Fruit fly (Drosophila melanogaster): ENCODE measurements around the gene DIP-beta.

DIP-beta gene

DNA sequence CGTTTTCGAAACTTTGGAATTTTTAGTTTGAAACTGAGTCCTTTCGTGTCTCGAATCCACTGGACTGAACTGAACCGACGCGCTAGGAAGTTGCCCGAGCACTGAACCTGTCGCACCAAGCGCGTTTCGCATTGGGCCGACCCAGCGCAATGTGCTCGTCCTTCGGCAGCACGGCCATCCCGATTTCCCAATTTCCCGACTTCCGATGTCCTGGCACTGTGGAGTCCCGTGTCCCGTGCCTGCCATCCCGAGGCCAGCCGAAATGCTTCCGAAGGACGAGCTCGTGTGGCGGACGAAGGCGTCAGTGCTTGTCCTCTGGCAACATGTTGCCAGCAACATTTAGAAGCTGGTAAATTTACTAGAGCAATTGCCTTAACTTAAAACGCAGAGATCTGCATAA, at the start of gene DIP-beta:
DIP-beta (minus strand) TSS at position 107 of the 400 bp plus-strand sequence.
- TF ChIP-seq CG11617 (GFP tag; optimal IDR thresholded peaks at IDR 0.05) (no peak), kay (GFP tag; ENCODE audit: borderline replicate concordance) (no peak), tj (GFP tag; optimal IDR thresholded peaks at IDR 0.05) (no peak), CG7045 (GFP tag; optimal IDR thresholded peaks at IDR 0.05) (no peak), Mnt (GFP tag; optimal IDR thresholded peaks at IDR 0.05) (no peak), CG1620 (GFP tag; optimal IDR thresholded peaks at IDR 0.05) (no peak), cic (GFP tag; optimal IDR thresholded peaks at IDR 0.05) (no peak), Hr96 (GFP tag; optimal IDR thresholded peaks at IDR 0.05) (no peak), ovo (GFP tag; optimal IDR thresholded peaks at IDR 0.05) (no peak), CG14711 (tag; optimal IDR thresholded peaks at IDR 0.05) (no peak), CG5204 (GFP tag; optimal IDR thresholded peaks at IDR 0.05) (no peak), Clk (GFP tag; optimal IDR thresholded peaks at IDR 0.05) (no peak), bab1 (GFP tag; optimal IDR thresholded peaks at IDR 0.05) (no peak), CG33017 (tag; optimal IDR thresholded peaks at IDR 0.05) (no peak), pad (GFP tag; optimal IDR thresholded peaks at IDR 0.05) (no peak), CG12768 (GFP tag; optimal IDR thresholded peaks at IDR 0.05) (no peak), Crg-1 (GFP tag; optimal IDR thresholded peaks at IDR 0.05) (no peak), toe (GFP tag; optimal IDR thresholded peaks at IDR 0.05) (no peak), CG7101 (tag; optimal IDR thresholded peaks at IDR 0.05) (no peak), cnc (optimal IDR thresholded peaks at IDR 0.05) (no peak)

DNA sequence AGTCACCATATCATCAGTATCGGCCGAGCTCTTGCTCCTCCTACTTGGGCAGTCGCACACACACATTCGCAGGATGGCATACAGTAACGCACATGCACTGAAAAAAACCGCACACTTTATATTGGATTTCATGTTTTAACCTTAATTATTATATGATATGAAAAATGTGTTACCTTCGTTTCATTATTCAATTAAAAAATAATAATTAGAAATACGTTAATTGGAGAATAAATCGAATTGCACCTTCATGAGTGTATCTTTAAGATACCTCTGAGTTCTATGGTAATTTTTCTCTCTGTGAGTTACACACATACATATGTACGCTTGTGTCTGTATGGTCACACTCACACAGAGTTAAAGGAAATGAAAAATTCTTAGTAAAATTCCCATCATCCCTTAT, 39.5 kb upstream of the DIP-beta start:
- TF ChIP-seq CG7045 (GFP tag; optimal IDR thresholded peaks at IDR 0.05) (no peak), CG11617 (GFP tag; optimal IDR thresholded peaks at IDR 0.05) (no peak), CG7101 (tag; optimal IDR thresholded peaks at IDR 0.05) (no peak), CG5204 (GFP tag; optimal IDR thresholded peaks at IDR 0.05) (no peak), CG33017 (tag; optimal IDR thresholded peaks at IDR 0.05) (no peak), Crg-1 (GFP tag; optimal IDR thresholded peaks at IDR 0.05) (no peak), bab1 (GFP tag; optimal IDR thresholded peaks at IDR 0.05) (no peak), kay (GFP tag; ENCODE audit: borderline replicate concordance) (no peak), CG1620 (GFP tag; optimal IDR thresholded peaks at IDR 0.05) (no peak), cic (GFP tag; optimal IDR thresholded peaks at IDR 0.05) (no peak), tj (GFP tag; optimal IDR thresholded peaks at IDR 0.05) (no peak), pad (GFP tag; optimal IDR thresholded peaks at IDR 0.05) (no peak), CG12768 (GFP tag; optimal IDR thresholded peaks at IDR 0.05) (no peak), Mnt (GFP tag; optimal IDR thresholded peaks at IDR 0.05) (no peak), Clk (GFP tag; optimal IDR thresholded peaks at IDR 0.05) (no peak), Hr96 (GFP tag; optimal IDR thresholded peaks at IDR 0.05) (no peak), CG14711 (tag; optimal IDR thresholded peaks at IDR 0.05) (no peak), ovo (GFP tag; optimal IDR thresholded peaks at IDR 0.05) (no peak), cnc (optimal IDR thresholded peaks at IDR 0.05) (no peak), toe (GFP tag; optimal IDR thresholded peaks at IDR 0.05) (no peak)

- TF ChIP-seq CG14711 (tag; optimal IDR thresholded peaks at IDR 0.05) (no peak), Mnt (GFP tag; optimal IDR thresholded peaks at IDR 0.05) (no peak), cic (GFP tag; optimal IDR thresholded peaks at IDR 0.05) (no peak), CG33017 (tag; optimal IDR thresholded peaks at IDR 0.05) (no peak), ovo (GFP tag; optimal IDR thresholded peaks at IDR 0.05) (no peak), CG7045 (GFP tag; optimal IDR thresholded peaks at IDR 0.05) (no peak), CG7101 (tag; optimal IDR thresholded peaks at IDR 0.05) (no peak), CG1620 (GFP tag; optimal IDR thresholded peaks at IDR 0.05) (no peak), CG11617 (GFP tag; optimal IDR thresholded peaks at IDR 0.05) (no peak), tj (GFP tag; optimal IDR thresholded peaks at IDR 0.05) (no peak)
These were observed 21.3 kb upstream of the DIP-beta start, which contains the start of gene Ir20a for dm6 chrX:21478845-21479244. Gene Ir20a, minus strand, starts transcription at chrX:21478945.

- TF ChIP-seq Clk (GFP tag; optimal IDR thresholded peaks at IDR 0.05) (no peak), cic (GFP tag; optimal IDR thresholded peaks at IDR 0.05) (no peak), cnc (optimal IDR thresholded peaks at IDR 0.05) (no peak), CG1620 (GFP tag; optimal IDR thresholded peaks at IDR 0.05) (no peak), CG7101 (tag; optimal IDR thresholded peaks at IDR 0.05) (no peak), pad (GFP tag; optimal IDR thresholded peaks at IDR 0.05) (no peak), Hr96 (GFP tag; optimal IDR thresholded peaks at IDR 0.05) (no peak), CG11617 (GFP tag; optimal IDR thresholded peaks at IDR 0.05) (no peak), toe (GFP tag; optimal IDR thresholded peaks at IDR 0.05) (no peak), CG33017 (tag; optimal IDR thresholded peaks at IDR 0.05) (no peak), tj (GFP tag; optimal IDR thresholded peaks at IDR 0.05) (no peak), bab1 (GFP tag; optimal IDR thresholded peaks at IDR 0.05) (no peak)
These were observed 16.9 kb downstream of the DIP-beta start for dm6 chrX:21440687-21441086.

DNA sequence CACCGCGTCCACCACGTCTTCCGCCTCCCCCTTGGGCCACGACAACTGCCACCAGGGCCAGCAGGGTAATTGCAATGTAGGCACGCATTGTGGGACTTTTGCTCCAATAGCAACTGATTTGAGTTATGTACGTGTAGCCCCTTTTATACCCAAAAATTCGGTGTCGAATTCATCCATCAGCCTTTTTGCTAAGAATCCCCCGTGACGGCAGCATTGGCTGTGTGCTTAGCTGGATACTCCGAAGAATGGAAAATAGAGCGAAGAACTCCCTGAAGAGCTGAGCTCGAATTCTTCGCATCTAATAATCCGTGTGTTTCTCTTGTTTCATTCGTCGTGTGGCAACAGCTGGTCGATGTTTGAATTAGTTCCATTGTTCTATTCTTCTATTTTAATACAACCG, 28.4 kb downstream of the DIP-beta start, which contains the start of gene CG10918:
CG10918 (minus strand) TSS at position 101 of the 400 bp plus-strand sequence.
- no peak for TF ChIP-seq Clk (GFP tag; optimal IDR thresholded peaks at IDR 0.05)
- TF ChIP-seq CG5204 (GFP tag; optimal IDR thresholded peaks at IDR 0.05) = no peak
- TF ChIP-seq Crg-1 (GFP tag; optimal IDR thresholded peaks at IDR 0.05) = no peak
- no peak for TF ChIP-seq CG14711 (tag; optimal IDR thresholded peaks at IDR 0.05)
- no peak for TF ChIP-seq cnc (optimal IDR thresholded peaks at IDR 0.05)
- no peak for TF ChIP-seq pad (GFP tag; optimal IDR thresholded peaks at IDR 0.05)
- no peak for TF ChIP-seq kay (GFP tag; ENCODE audit: borderline replicate concordance)
- no peak for TF ChIP-seq CG33017 (tag; optimal IDR thresholded peaks at IDR 0.05)
- TF ChIP-seq Mnt (GFP tag; optimal IDR thresholded peaks at IDR 0.05) = no peak
- TF ChIP-seq CG7101 (tag; optimal IDR thresholded peaks at IDR 0.05) = no peak
- no peak for TF ChIP-seq cic (GFP tag; optimal IDR thresholded peaks at IDR 0.05)
- no peak for TF ChIP-seq CG11617 (GFP tag; optimal IDR thresholded peaks at IDR 0.05)
- TF ChIP-seq toe (GFP tag; optimal IDR thresholded peaks at IDR 0.05) = no peak
- no peak for TF ChIP-seq ovo (GFP tag; optimal IDR thresholded peaks at IDR 0.05)

- no peak for TF ChIP-seq Clk (GFP tag; optimal IDR thresholded peaks at IDR 0.05)
- TF ChIP-seq bab1 (GFP tag; optimal IDR thresholded peaks at IDR 0.05) = no peak
- no peak for TF ChIP-seq cnc (optimal IDR thresholded peaks at IDR 0.05)
- TF ChIP-seq ovo (GFP tag; optimal IDR thresholded peaks at IDR 0.05) = no peak
- TF ChIP-seq kay (GFP tag; ENCODE audit: borderline replicate concordance) = no peak
- TF ChIP-seq CG7045 (GFP tag; optimal IDR thresholded peaks at IDR 0.05) = no peak
- no peak for TF ChIP-seq CG1620 (GFP tag; optimal IDR thresholded peaks at IDR 0.05)
- no peak for TF ChIP-seq toe (GFP tag; optimal IDR thresholded peaks at IDR 0.05)
- TF ChIP-seq tj (GFP tag; optimal IDR thresholded peaks at IDR 0.05) = no peak
- TF ChIP-seq Hr96 (GFP tag; optimal IDR thresholded peaks at IDR 0.05) = no peak
- no peak for TF ChIP-seq CG12768 (GFP tag; optimal IDR thresholded peaks at IDR 0.05)
- no peak for TF ChIP-seq CG33017 (tag; optimal IDR thresholded peaks at IDR 0.05)
- no peak for TF ChIP-seq pad (GFP tag; optimal IDR thresholded peaks at IDR 0.05)
These were observed 54.9 kb downstream of the DIP-beta start, which contains the start of gene whe for dm6 chrX:21402672-21403071. Gene whe, minus strand, starts transcription at chrX:21402772.
